Fruit fly (Drosophila melanogaster): Measurements from ENCODE around the gene Eip74EF.
A peak's percentile ranks its signal among the peaks of the same experiment; 100 is the strongest.

The Eip74EF gene

DNA sequence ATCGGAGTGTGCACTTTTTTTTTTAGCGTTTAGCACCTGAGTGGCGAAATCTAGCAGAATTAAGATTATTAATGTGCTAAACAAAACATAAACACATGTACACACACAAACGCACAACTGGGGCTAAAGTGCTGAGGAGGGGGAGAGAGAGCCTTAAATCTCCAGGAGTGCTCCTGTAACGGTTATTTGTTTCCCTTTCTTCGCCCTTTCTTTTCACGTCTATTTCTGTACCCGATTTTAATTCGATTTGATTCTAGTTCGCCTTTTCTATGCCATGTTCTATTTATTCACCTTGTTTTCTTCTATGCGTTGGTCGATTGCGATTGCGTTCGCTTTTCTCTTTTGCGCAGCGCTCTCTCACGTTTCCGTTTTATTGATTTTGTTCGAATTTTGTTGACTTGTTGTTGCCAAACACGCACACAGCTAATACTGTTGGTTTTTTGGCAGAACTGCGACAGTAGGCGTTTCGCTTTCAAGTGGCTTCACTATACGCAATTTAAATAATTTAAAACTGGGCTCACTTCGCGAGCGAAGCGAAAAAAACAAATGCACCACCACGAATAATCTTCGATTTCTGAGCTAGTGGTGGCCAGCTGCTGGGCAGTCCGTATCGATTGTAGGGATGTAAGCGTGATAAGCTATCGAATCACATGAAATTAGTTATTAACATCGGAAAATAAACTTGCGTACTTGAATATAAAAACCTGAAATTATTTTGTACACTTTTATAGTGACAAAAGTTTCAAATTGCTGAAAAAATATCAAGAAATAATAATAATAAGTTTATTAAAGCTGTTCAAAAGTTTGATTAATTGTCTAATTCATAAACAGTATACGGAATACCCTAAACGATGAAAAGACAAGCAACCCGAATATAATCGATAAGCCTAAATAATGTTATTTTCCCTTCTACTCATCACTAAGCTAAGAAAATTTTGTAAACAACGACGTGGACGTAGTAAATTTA lies 34.9 kb upstream of the Eip74EF start, which contains the start of the genes Krn, Ndfip and CG7484 (continued):
- TF ChIP-seq seq (GFP tag; IDR thresholded peaks at IDR 0.05) (peak; percentile 73), CG6272 (GFP tag; IDR thresholded peaks at IDR 0.05) (peak; percentile 92), maf-S (GFP tag; optimal IDR thresholded peaks at IDR 0.05) (peak; percentile 62), CG10959 (GFP tag; IDR thresholded peaks at IDR 0.05) (peak; percentile 46; the same call in 1 of the 2 replicates), Nf-YB (GFP tag; optimal IDR thresholded peaks at IDR 0.05) (peak; percentile 72), jigr1 (GFP tag; IDR thresholded peaks at IDR 0.05) (peak; percentile 76), ash1 (GFP tag; optimal IDR thresholded peaks at IDR 0.05) (no peak), CG4820 (GFP tag; optimal IDR thresholded peaks at IDR 0.05) (peak; percentile 85), Nf-YC (tag; optimal IDR thresholded peaks at IDR 0.05) (peak; percentile 86), Atf3 (GFP tag; optimal IDR thresholded peaks at IDR 0.05) (peak; percentile 75), ase (GFP tag; IDR thresholded peaks at IDR 0.05) (peak; percentile 74), CG6854 (GFP tag; optimal IDR thresholded peaks at IDR 0.05) (peak; percentile 20), Ets65A (GFP tag) (peak; percentile 98), CG14965 (GFP tag; optimal IDR thresholded peaks at IDR 0.05; ENCODE audit: borderline replicate concordance) (no peak), CG6683 (GFP tag; optimal IDR thresholded peaks at IDR 0.05) (peak; percentile 56), bowl (GFP tag; IDR thresholded peaks at IDR 0.05) (no peak), CG3407 (GFP tag; optimal IDR thresholded peaks at IDR 0.05) (peak; percentile 65), CG30431 (GFP tag; optimal IDR thresholded peaks at IDR 0.05) (peak; percentile 69), CG2116 (GFP tag; optimal IDR thresholded peaks at IDR 0.05) (peak; percentile 96), HHEX (GFP tag; optimal IDR thresholded peaks at IDR 0.05) (peak; percentile 78), ara (GFP tag; IDR thresholded peaks at IDR 0.05) (peak; percentile 73), CG12659 (GFP tag; optimal IDR thresholded peaks at IDR 0.05) (peak; percentile 96), CG17568 (GFP tag; optimal IDR thresholded peaks at IDR 0.05) (peak; percentile 47), cato (GFP tag; optimal IDR thresholded peaks at IDR 0.05; ENCODE audit: borderline replicate concordance) (peak; percentile 82), CG30403 (GFP tag; optimal IDR thresholded peaks at IDR 0.05) (peak; percentile 95), Stat92E (GFP tag; optimal IDR thresholded peaks at IDR 0.05) (peak in 1 of 3 experiments; percentile 36), gt (GFP tag; IDR thresholded peaks at IDR 0.05) (peak; percentile 61; the same call in 1 of the 2 replicates), CG13894 (tag; optimal IDR thresholded peaks at IDR 0.05) (peak; percentile 90), ato (GFP tag; IDR thresholded peaks at IDR 0.05; ENCODE audit: partially characterized antibody) (peak; percentile 27; the same call in 1 of the 2 replicates), CG11456 (GFP tag; IDR thresholded peaks at IDR 0.05) (peak; percentile 84), CG18599 (GFP tag; optimal IDR thresholded peaks at IDR 0.05) (peak; percentile 88), Hand (GFP tag; optimal IDR thresholded peaks at IDR 0.05) (peak; percentile 42), pita (GFP tag; optimal IDR thresholded peaks at IDR 0.05) (no peak), CG4730 (GFP tag; IDR thresholded peaks at IDR 0.05) (peak; percentile 73), CG3838 (GFP tag; optimal IDR thresholded peaks at IDR 0.05) (peak; percentile 57), dati (GFP tag; IDR thresholded peaks at IDR 0.05) (0 out of 2 replicates have a peak, but pooled peaks have one; percentile 3), CG9727 (GFP tag; optimal IDR thresholded peaks at IDR 0.05) (peak; percentile 88), cg (GFP tag; optimal IDR thresholded peaks at IDR 0.05) (peak; percentile 63), GATAe (GFP tag; conservative IDR thresholded peaks at IDR 0.05) (no peak; the same call in 1 of the 2 replicates), CG7745 (tag; optimal IDR thresholded peaks at IDR 0.05) (peak; percentile 27), eyg (GFP tag; optimal IDR thresholded peaks at IDR 0.05) (peak; percentile 29), CG9215 (GFP tag; IDR thresholded peaks at IDR 0.05) (peak; percentile 91), gce (GFP tag; IDR thresholded peaks at IDR 0.05) (no peak), H15 (GFP tag; IDR thresholded peaks at IDR 0.05) (peak; percentile 75; the same call in 2 of the 3 replicates), CG11504 (tag; optimal IDR thresholded peaks at IDR 0.05) (peak; percentile 90), Xbp1 (GFP tag; optimal IDR thresholded peaks at IDR 0.05) (peak; percentile 92), CG42726 (GFP tag; IDR thresholded peaks at IDR 0.05; ENCODE audit: partially characterized antibody) (peak; percentile 90)
